Worm (Caenorhabditis elegans): ENCODE results near the gene nhr-41.

nhr-41 gene

ce11 chrIV:1378954-1379353 lies 7.1 kb upstream of the nhr-41 start (continued):
- no peak for TF ChIP-seq Y48G9A.11 (GFP tag; IDR thresholded peaks at IDR 0.05)
- TF ChIP-seq F44E2.7 (GFP tag; IDR thresholded peaks at IDR 0.05), result no peak
- TF ChIP-seq lin-38 (GFP tag; IDR thresholded peaks at IDR 0.05), result no peak
- no peak for TF ChIP-seq egl-27 (tag; optimal IDR thresholded peaks at IDR 0.05)
- TF ChIP-seq nhr-11 (tag; optimal IDR thresholded peaks at IDR 0.05), result no peak
- TF ChIP-seq spr-1 (tag; optimal IDR thresholded peaks at IDR 0.05), result no peak
- no peak for TF ChIP-seq nhr-102 (tag; optimal IDR thresholded peaks at IDR 0.05)
- TF ChIP-seq dmd-8 (GFP tag; IDR thresholded peaks at IDR 0.05), result no peak
- TF ChIP-seq skn-1 (tag; optimal IDR thresholded peaks at IDR 0.05), result no peak
- TF ChIP-seq mep-1 (tag; optimal IDR thresholded peaks at IDR 0.05), result no peak
- TF ChIP-seq mdt-29 (GFP tag; IDR thresholded peaks at IDR 0.05), result no peak
- peak; percentile 67 for TF ChIP-seq lin-1 (GFP tag; IDR thresholded peaks at IDR 0.05)
- TF ChIP-seq nhr-76 (tag; optimal IDR thresholded peaks at IDR 0.05), result no peak
- no peak for TF ChIP-seq aha-1 (tag)
- TF ChIP-seq T26A8.4 (GFP tag; IDR thresholded peaks at IDR 0.05), result no peak
- no peak for TF ChIP-seq daf-19 (GFP tag; conservative IDR thresholded peaks at IDR 0.05)
- TF ChIP-seq tag-97 (GFP tag; IDR thresholded peaks at IDR 0.05), result no peak
- no peak for TF ChIP-seq spr-3 (GFP tag; optimal IDR thresholded peaks at IDR 0.05)
- no peak for TF ChIP-seq aly-2 (tag; optimal IDR thresholded peaks at IDR 0.05)
- peak; percentile 84 for TF ChIP-seq hlh-11 (tag; optimal IDR thresholded peaks at IDR 0.05)
- TF ChIP-seq snpc-4 (tag; optimal IDR thresholded peaks at IDR 0.05), result no peak
- TF ChIP-seq mxl-2 (GFP tag; conservative IDR thresholded peaks at IDR 0.05), result no peak
- no peak for TF ChIP-seq mxl-3 (GFP tag; optimal IDR thresholded peaks at IDR 0.05)
- no peak for TF ChIP-seq dpl-1 (GFP tag; optimal IDR thresholded peaks at IDR 0.05)
- no peak for TF ChIP-seq nhr-42 (GFP tag; IDR thresholded peaks at IDR 0.05)
- no peak for TF ChIP-seq lir-3 (tag; optimal IDR thresholded peaks at IDR 0.05)
- no peak for TF ChIP-seq lin-15B (tag; optimal IDR thresholded peaks at IDR 0.05)
- TF ChIP-seq dve-1 (tag; optimal IDR thresholded peaks at IDR 0.05; ENCODE audit: insufficient read depth), result peak; percentile 73
- TF ChIP-seq ztf-7 (tag; optimal IDR thresholded peaks at IDR 0.05), result no peak
- TF ChIP-seq hif-1 (tag; optimal IDR thresholded peaks at IDR 0.05), result no peak
- no peak for TF ChIP-seq ceh-20 (GFP tag; IDR thresholded peaks at IDR 0.05)
- TF ChIP-seq attf-4 (tag; optimal IDR thresholded peaks at IDR 0.05), result no peak
- no peak for TF ChIP-seq zag-1 (tag; optimal IDR thresholded peaks at IDR 0.05)
- TF ChIP-seq F37D6.2 (tag; optimal IDR thresholded peaks at IDR 0.05), result no peak
- TF ChIP-seq arid-1 (GFP tag; conservative IDR thresholded peaks at IDR 0.05), result no peak
- TF ChIP-seq nhr-28 (tag; optimal IDR thresholded peaks at IDR 0.05), result peak; percentile 91
- no peak for TF ChIP-seq unc-130 (GFP tag; optimal IDR thresholded peaks at IDR 0.05)
- TF ChIP-seq lin-29 (GFP tag; IDR thresholded peaks at IDR 0.05), result no peak
- TF ChIP-seq cey-2 (tag; optimal IDR thresholded peaks at IDR 0.05; ENCODE audit: borderline replicate concordance, insufficient read depth), result no peak
- TF ChIP-seq tra-1 (GFP tag; IDR thresholded peaks at IDR 0.05), result 0 out of 2 replicates have a peak, but pooled peaks have one; percentile 46
- no peak for TF ChIP-seq duxl-1 (tag; optimal IDR thresholded peaks at IDR 0.05; ENCODE audit: poor library complexity)
- no peak for TF ChIP-seq rbr-2 (tag; optimal IDR thresholded peaks at IDR 0.05)
- no peak for TF ChIP-seq Y5F2A.4 (GFP tag; optimal IDR thresholded peaks at IDR 0.05)
- no peak for TF ChIP-seq ceh-44 (GFP tag; IDR thresholded peaks at IDR 0.05)
- TF ChIP-seq pha-4 (GFP tag; IDR thresholded peaks at IDR 0.05), result no peak
- TF ChIP-seq pha-4 (tag; optimal IDR thresholded peaks at IDR 0.05), result no peak
- no peak for TF ChIP-seq D1046.2 (GFP tag; IDR thresholded peaks at IDR 0.05)

Measured in whole organism, L4 larva.